Fruit fly (Drosophila melanogaster): ENCODE measurements around the gene CG32017.

CG32017 gene

dm6 chr4:1198599-1198998 lies 36.6 kb upstream of the CG32017 start, which contains the start of gene Mitf (continued):
- no peak for TF ChIP-seq tll (GFP tag; optimal IDR thresholded peaks at IDR 0.05)
- peak; percentile 49 for TF ChIP-seq BEAF-32 (GFP tag; optimal IDR thresholded peaks at IDR 0.05)
- no peak for TF ChIP-seq CG14710 (tag; optimal IDR thresholded peaks at IDR 0.05)

- TF ChIP-seq Dip2 (GFP tag; IDR thresholded peaks at IDR 0.05) = no peak
- TF ChIP-seq Doc3 (GFP tag; IDR thresholded peaks at IDR 0.05; ENCODE audit: partially characterized antibody) = no peak
- TF ChIP-seq kah (GFP tag; optimal IDR thresholded peaks at IDR 0.05) = no peak
- TF ChIP-seq CG6654 (GFP tag; optimal IDR thresholded peaks at IDR 0.05) = no peak
- TF ChIP-seq Elba2 (GFP tag; optimal IDR thresholded peaks at IDR 0.05) = no peak
- no peak for TF ChIP-seq trh (GFP tag; optimal IDR thresholded peaks at IDR 0.05)
- no peak for TF ChIP-seq CG15011 (GFP tag; optimal IDR thresholded peaks at IDR 0.05)
- TF ChIP-seq CG17361 (GFP tag; IDR thresholded peaks at IDR 0.05) = peak; percentile 58; the same call in 2 of the 3 replicates
- no peak for TF ChIP-seq Adf1 (GFP tag; IDR thresholded peaks at IDR 0.05)
- no peak for TF ChIP-seq D19B (GFP tag; optimal IDR thresholded peaks at IDR 0.05)
- TF ChIP-seq gsb-n (tag; optimal IDR thresholded peaks at IDR 0.05) = no peak
- TF ChIP-seq dpn (GFP tag; optimal IDR thresholded peaks at IDR 0.05) = no peak
- no peak for TF ChIP-seq CG14860 (GFP tag; IDR thresholded peaks at IDR 0.05; ENCODE audit: partially characterized antibody)
- no peak for TF ChIP-seq Hr39 (optimal IDR thresholded peaks at IDR 0.05)
- TF ChIP-seq sug (tag; optimal IDR thresholded peaks at IDR 0.05) = no peak
- peak; percentile 12 for TF ChIP-seq CG3995 (GFP tag; optimal IDR thresholded peaks at IDR 0.05)
- peak; percentile 97 for TF ChIP-seq CG1024 (GFP tag; IDR thresholded peaks at IDR 0.05)
- no peak for TF ChIP-seq mam (GFP tag; optimal IDR thresholded peaks at IDR 0.05)
- TF ChIP-seq CG10462 (GFP tag; optimal IDR thresholded peaks at IDR 0.05) = no peak
- TF ChIP-seq pho (GFP tag; optimal IDR thresholded peaks at IDR 0.05) = no peak
- TF ChIP-seq disco-r (GFP tag; optimal IDR thresholded peaks at IDR 0.05) = no peak
- TF ChIP-seq zfh2 (GFP tag; optimal IDR thresholded peaks at IDR 0.05) = no peak
- no peak for TF ChIP-seq zfh1 (GFP tag; IDR thresholded peaks at IDR 0.05)
- no peak for TF ChIP-seq CG11560 (tag; IDR thresholded peaks at IDR 0.05)
- TF ChIP-seq CG1792 (GFP tag; optimal IDR thresholded peaks at IDR 0.05) = no peak
- TF ChIP-seq Aef1 (GFP tag; IDR thresholded peaks at IDR 0.05) = no peak
- no peak for TF ChIP-seq Hsf (GFP tag; optimal IDR thresholded peaks at IDR 0.05)
- peak; percentile 45 for TF ChIP-seq gem (tag; optimal IDR thresholded peaks at IDR 0.05)
- no peak for TF ChIP-seq CG18011 (GFP tag; optimal IDR thresholded peaks at IDR 0.05)
- no peak for TF ChIP-seq inv (GFP tag; IDR thresholded peaks at IDR 0.05; ENCODE audit: partially characterized antibody)
- no peak for TF ChIP-seq CG4730 (GFP tag; IDR thresholded peaks at IDR 0.05)
- TF ChIP-seq dm (GFP tag; optimal IDR thresholded peaks at IDR 0.05) = no peak
- peak in 1 of 3 experiments; percentile 78 for TF ChIP-seq Stat92E (GFP tag; optimal IDR thresholded peaks at IDR 0.05)
- TF ChIP-seq CG17186 (GFP tag; optimal IDR thresholded peaks at IDR 0.05) = no peak
- no peak for TF ChIP-seq CG32767 (GFP tag; IDR thresholded peaks at IDR 0.05)
- TF ChIP-seq CG30020 (tag; optimal IDR thresholded peaks at IDR 0.05) = peak; percentile 99
- no peak for TF ChIP-seq CG6791 (GFP tag; IDR thresholded peaks at IDR 0.05; ENCODE audit: partially characterized antibody)
- no peak for TF ChIP-seq esg (GFP tag; conservative IDR thresholded peaks at IDR 0.05)
- no peak for TF ChIP-seq sob (GFP tag; IDR thresholded peaks at IDR 0.05)
- no peak for TF ChIP-seq CG2199 (GFP tag; IDR thresholded peaks at IDR 0.05)
- no peak for TF ChIP-seq CG10274 (GFP tag; optimal IDR thresholded peaks at IDR 0.05)
- TF ChIP-seq toy (GFP tag; IDR thresholded peaks at IDR 0.05) = no peak
- no peak for TF ChIP-seq E2f2 (GFP tag; IDR thresholded peaks at IDR 0.05)
- TF ChIP-seq sens (GFP tag) = peak; percentile 17
- TF ChIP-seq oc (tag; optimal IDR thresholded peaks at IDR 0.05) = no peak
- no peak for TF ChIP-seq slp2 (GFP tag; optimal IDR thresholded peaks at IDR 0.05)
- no peak for TF ChIP-seq fd64A (GFP tag; optimal IDR thresholded peaks at IDR 0.05)
These were observed 34.7 kb upstream of the CG32017 start, which contains the start of gene PIP4K for dm6 chr4:1196653-1197161. PIP4K (minus strand) TSS chr4:1196848.
